Fruit fly (Drosophila melanogaster): ENCODE results near the gene Hsp23.

The Hsp23 gene

dm6 chr3L:9399013-9399750, 17.5 kb downstream of the Hsp23 start, which contains the start of gene CG4080 (continued):
- TF ChIP-seq Fer3 (tag; optimal IDR thresholded peaks at IDR 0.05) (no peak), dimm (GFP tag; IDR thresholded peaks at IDR 0.05) (no peak), CkIIα-i1 (GFP tag; IDR thresholded peaks at IDR 0.05) (no peak), Awh (GFP tag; IDR thresholded peaks at IDR 0.05) (no peak), bcd (GFP tag; optimal IDR thresholded peaks at IDR 0.05) (no peak), salm (tag; optimal IDR thresholded peaks at IDR 0.05) (no peak), lmd (GFP tag; IDR thresholded peaks at IDR 0.05) (no peak), Hr3 (GFP tag; optimal IDR thresholded peaks at IDR 0.05) (peak; percentile 19), Hr39 (optimal IDR thresholded peaks at IDR 0.05) (no peak), CG9727 (GFP tag; optimal IDR thresholded peaks at IDR 0.05) (no peak), CG8765 (GFP tag; IDR thresholded peaks at IDR 0.05) (no peak), ttk (GFP tag; IDR thresholded peaks at IDR 0.05) (no peak), CG17385 (GFP tag; optimal IDR thresholded peaks at IDR 0.05) (peak; percentile 8), chinmo (GFP tag; IDR thresholded peaks at IDR 0.05; ENCODE audit: partially characterized antibody) (peak; percentile 57; the same call in 1 of the 4 replicates), Deaf1 (tag; optimal IDR thresholded peaks at IDR 0.05) (peak; percentile 49), dm (GFP tag; optimal IDR thresholded peaks at IDR 0.05) (no peak), klu (GFP tag; IDR thresholded peaks at IDR 0.05) (no peak), lola (GFP tag; optimal IDR thresholded peaks at IDR 0.05) (peak in 1 of 3 experiments; percentile 25), kni (GFP tag; optimal IDR thresholded peaks at IDR 0.05) (no peak), CG8388 (GFP tag; optimal IDR thresholded peaks at IDR 0.05) (no peak), tx (GFP tag; optimal IDR thresholded peaks at IDR 0.05) (no peak), CG17359 (tag; optimal IDR thresholded peaks at IDR 0.05) (no peak), dmrt99B (tag; optimal IDR thresholded peaks at IDR 0.05) (no peak), CG12299 (tag; optimal IDR thresholded peaks at IDR 0.05) (peak; percentile 10), Asciz (GFP tag; optimal IDR thresholded peaks at IDR 0.05) (no peak), CG12769 (tag; optimal IDR thresholded peaks at IDR 0.05) (no peak), CG8089 (GFP tag; optimal IDR thresholded peaks at IDR 0.05) (no peak), dysf (GFP tag; IDR thresholded peaks at IDR 0.05) (no peak), eyg (GFP tag; optimal IDR thresholded peaks at IDR 0.05) (no peak), odd (GFP tag; optimal IDR thresholded peaks at IDR 0.05) (no peak), ftz-f1 (GFP tag; optimal IDR thresholded peaks at IDR 0.05) (no peak), Dfd (GFP tag; optimal IDR thresholded peaks at IDR 0.05) (no peak), trem (tag; optimal IDR thresholded peaks at IDR 0.05) (peak; percentile 61), cg (GFP tag; optimal IDR thresholded peaks at IDR 0.05) (peak; percentile 80), jigr1 (GFP tag; IDR thresholded peaks at IDR 0.05) (no peak; the same call in 2 of the 3 replicates), Scr (GFP tag; IDR thresholded peaks at IDR 0.05; ENCODE audit: partially characterized antibody) (peak; percentile 90), hb (GFP tag; IDR thresholded peaks at IDR 0.05; ENCODE audit: partially characterized antibody) (peak; percentile 24; the same call in 1 of the 3 replicates), pum (GFP tag; optimal IDR thresholded peaks at IDR 0.05) (no peak), CG5245 (GFP tag; optimal IDR thresholded peaks at IDR 0.05) (no peak), Dad (GFP tag; optimal IDR thresholded peaks at IDR 0.05) (no peak), CG10462 (GFP tag; optimal IDR thresholded peaks at IDR 0.05) (no peak), CG16815 (GFP tag; optimal IDR thresholded peaks at IDR 0.05) (no peak), sd (tag; optimal IDR thresholded peaks at IDR 0.05) (peak; percentile 51), fd96Cb (tag; optimal IDR thresholded peaks at IDR 0.05) (no peak), gce (GFP tag; IDR thresholded peaks at IDR 0.05) (0 out of 3 replicates have a peak, but pooled peaks have one; percentile 5), Dbx (GFP tag; IDR thresholded peaks at IDR 0.05) (peak; percentile 29; the same call in 1 of the 3 replicates), Aef1 (GFP tag; IDR thresholded peaks at IDR 0.05) (no peak), oc (tag; optimal IDR thresholded peaks at IDR 0.05) (no peak), HLH4C (GFP tag; IDR thresholded peaks at IDR 0.05; ENCODE audit: partially characterized antibody) (peak; percentile 73), ems (GFP tag; optimal IDR thresholded peaks at IDR 0.05) (peak; percentile 35)

Measured in whole organism, embryonic.